Fruit fly (Drosophila melanogaster): Measurements from ENCODE around the gene ome.

- TF ChIP-seq sima (GFP tag; optimal IDR thresholded peaks at IDR 0.05) (no peak), fru (optimal IDR thresholded peaks at IDR 0.05) (no peak), ERR (GFP tag; optimal IDR thresholded peaks at IDR 0.05) (no peak), Ets65A (GFP tag) (no peak), CG6854 (GFP tag; optimal IDR thresholded peaks at IDR 0.05) (no peak), BEAF-32 (GFP tag; optimal IDR thresholded peaks at IDR 0.05) (no peak)
Measured at dm6 chr3L:14681504-14681903, 8.9 kb downstream of the ome start.

Measured in whole organism, embryonic.